Worm (Caenorhabditis elegans) whole organism, late embryonic: ENCODE measurements around the gene try-14.

ENCODE experiments used
- C38D4.7 ChIP-seq: fragments of 200-800 bp; sonication (Bioruptor generic); optimal IDR thresholded peaks from 2 replicates; lab custom pipeline; 2018; ENCODE audit warnings: mild to moderate bottlenecking, missing genetic modification characterization, moderate library complexity, missing compliant biosample characterization
- F13H6.1 ChIP-seq: sonication (generic microtip); optimal IDR thresholded peaks from 2 replicates; lab custom pipeline; 2016; ENCODE audit warnings: missing genetic modification characterization, missing compliant biosample characterization
- K02D7.2 ChIP-seq: sonication (generic microtip); optimal IDR thresholded peaks from 2 replicates; lab custom pipeline; 2017; ENCODE audit warnings: mild to moderate bottlenecking, missing genetic modification characterization, missing compliant biosample characterization
- K09A11.1 ChIP-seq: sonication (generic microtip); optimal IDR thresholded peaks from 2 replicates; lab custom pipeline; 2017; ENCODE audit warnings: antibody characterized with exemption, mild to moderate bottlenecking, missing genetic modification characterization, missing compliant biosample characterization; ENCODE audit not compliant: insufficient read depth
- T23F11.4 ChIP-seq: fragments of 200-800 bp; sonication (Bioruptor generic); optimal IDR thresholded peaks from 2 replicates; lab custom pipeline; 2018; ENCODE audit warnings: mild to moderate bottlenecking, missing genetic modification characterization, missing compliant biosample characterization
- Y22D7AL.16 ChIP-seq: sonication (generic microtip); optimal IDR thresholded peaks from 2 replicates; lab custom pipeline; 2016; ENCODE audit warnings: missing genetic modification characterization, missing compliant biosample characterization
- ahr-1 ChIP-seq: sonication (generic microtip); optimal IDR thresholded peaks from 2 replicates; lab custom pipeline; 2016; ENCODE audit warnings: missing genetic modification characterization, missing compliant biosample characterization
- ceh-14 ChIP-seq: sonication (generic microtip); optimal IDR thresholded peaks from 2 replicates; lab custom pipeline; 2016; ENCODE audit warnings: missing genotype, missing genetic modification characterization, missing compliant biosample characterization
- ceh-18 ChIP-seq: sonication (generic microtip); optimal IDR thresholded peaks from 2 replicates; lab custom pipeline; 2016; ENCODE audit warnings: missing genetic modification characterization, missing compliant biosample characterization
- ceh-2 ChIP-seq: sonication (generic microtip); optimal IDR thresholded peaks from 2 replicates; lab custom pipeline; 2016; ENCODE audit warnings: missing genotype, missing genetic modification characterization, missing compliant biosample characterization
- ceh-30 ChIP-seq: fragments of 150-350 bp; optimal IDR thresholded peaks from 2 replicates; lab custom pipeline; 2014; ENCODE audit warnings: missing biosample characterization, missing genetic modification characterization
- ceh-34 ChIP-seq: sonication (generic microtip); optimal IDR thresholded peaks from 2 replicates; lab custom pipeline; 2016; ENCODE audit warnings: mild to moderate bottlenecking, missing genetic modification characterization, missing compliant biosample characterization
- dmd-4 ChIP-seq: sonication (generic microtip); optimal IDR thresholded peaks from 2 replicates; lab custom pipeline; 2016; ENCODE audit warnings: borderline replicate concordance, missing genetic modification characterization, missing compliant biosample characterization
- elt-4 ChIP-seq: sonication (generic microtip); optimal IDR thresholded peaks from 2 replicates; lab custom pipeline; 2016; ENCODE audit warnings: missing genetic modification characterization, missing compliant biosample characterization
- eyg-1 ChIP-seq: sonication (generic microtip); optimal IDR thresholded peaks from 2 replicates; lab custom pipeline; 2016; ENCODE audit warnings: missing genotype, missing genetic modification characterization, missing compliant biosample characterization
- fkh-10 ChIP-seq: fragments of 150-350 bp; optimal IDR thresholded peaks from 2 replicates; lab custom pipeline; 2014; ENCODE audit warnings: missing biosample characterization, missing genetic modification reagents, missing genetic modification characterization
- gmeb-2 ChIP-seq: sonication (generic microtip); optimal IDR thresholded peaks from 2 replicates; lab custom pipeline; 2016; ENCODE audit warnings: missing genetic modification characterization, inconsistent platforms, missing compliant biosample characterization
- hlh-15 ChIP-seq: sonication (generic microtip); optimal IDR thresholded peaks from 2 replicates; lab custom pipeline; 2016; ENCODE audit warnings: missing genetic modification characterization, missing compliant biosample characterization
- hlh-30 ChIP-seq: sonication (generic microtip); optimal IDR thresholded peaks from 2 replicates; lab custom pipeline; 2017; ENCODE audit warnings: antibody characterized with exemption, missing genetic modification characterization, missing compliant biosample characterization; ENCODE audit not compliant: insufficient read depth
- lin-11 ChIP-seq: fragments of 200-800 bp; sonication (Bioruptor generic); optimal IDR thresholded peaks from 2 replicates; lab custom pipeline; 2018; ENCODE audit warnings: mild to moderate bottlenecking, missing genetic modification characterization, missing compliant biosample characterization
- madf-2 ChIP-seq: sonication (generic microtip); optimal IDR thresholded peaks from 2 replicates; lab custom pipeline; 2017; ENCODE audit warnings: missing genetic modification characterization, missing compliant biosample characterization
- nfya-1 ChIP-seq: sonication (generic microtip); optimal IDR thresholded peaks from 2 replicates; lab custom pipeline; 2017; ENCODE audit warnings: missing genetic modification characterization, mild to moderate bottlenecking, missing compliant biosample characterization, antibody characterized with exemption, moderate library complexity
- odd-2 ChIP-seq: sonication (generic microtip); optimal IDR thresholded peaks from 2 replicates; lab custom pipeline; 2017; ENCODE audit warnings: antibody characterized with exemption, mild to moderate bottlenecking, missing genetic modification characterization, missing compliant biosample characterization
- pha-4 ChIP-seq: fragments of 150-350 bp; optimal IDR thresholded peaks from 2 replicates; lab custom pipeline; 2018; ENCODE audit warnings: missing biosample characterization, missing genetic modification reagents, missing genetic modification characterization
- pros-1 ChIP-seq: fragments of 150-350 bp; optimal IDR thresholded peaks from 2 replicates; lab custom pipeline; 2014; ENCODE audit warnings: missing biosample characterization, missing genetic modification reagents, missing genetic modification characterization
- ref-2 ChIP-seq: sonication (generic microtip); optimal IDR thresholded peaks from 2 replicates; lab custom pipeline; 2016; ENCODE audit warnings: missing genetic modification characterization, missing compliant biosample characterization
- rnt-1 ChIP-seq: sonication (generic microtip); optimal IDR thresholded peaks from 2 replicates; lab custom pipeline; 2016; ENCODE audit warnings: missing genetic modification characterization, missing compliant biosample characterization
- tbx-2 ChIP-seq: sonication (generic microtip); optimal IDR thresholded peaks from 2 replicates; lab custom pipeline; 2016; ENCODE audit warnings: missing genetic modification characterization, missing compliant biosample characterization
- unc-55 ChIP-seq: sonication (generic microtip); optimal IDR thresholded peaks from 2 replicates; lab custom pipeline; 2017; ENCODE audit warnings: missing biosample characterization, missing genetic modification reagents, missing genetic modification characterization
- unc-86 ChIP-seq: sonication (generic microtip); optimal IDR thresholded peaks from 2 replicates; lab custom pipeline; 2016; ENCODE audit warnings: missing genetic modification characterization, missing compliant biosample characterization
- zip-5 ChIP-seq: sonication (generic microtip); optimal IDR thresholded peaks from 2 replicates; lab custom pipeline; 2016; ENCODE audit warnings: missing genetic modification characterization, missing compliant biosample characterization

Gene try-14

ce11 chrX:7525271-7525670 lies 29.9 kb upstream of the try-14 start, which contains the start of gene F46C8.3:
Gene F46C8.3, plus strand, starts transcription at chrX:7525571.
- no peak for TF ChIP-seq ceh-2 (tag; lab: Kevin White, UChicago)
- TF ChIP-seq dmd-4 (tag; lab: Kevin White, UChicago): no peak
- no peak for TF ChIP-seq pha-4

ce11 chrX:7523799-7524198 lies 28.4 kb upstream of the try-14 start:
- TF ChIP-seq hlh-30: no peak
- TF ChIP-seq ceh-18 (tag; lab: Kevin White, UChicago): peak; percentile 80
- TF ChIP-seq rnt-1: peak; percentile 68
- no peak for TF ChIP-seq zip-5
- peak; percentile 22 for TF ChIP-seq unc-55 (GFP tag; lab: Kevin White, UChicago)
- peak; percentile 4 for TF ChIP-seq tbx-2 (tag; lab: Kevin White, UChicago)
- peak; percentile 34 for TF ChIP-seq ceh-34 (tag; lab: Kevin White, UChicago)
- TF ChIP-seq nfya-1 (tag; lab: Kevin White, UChicago): peak; percentile 8
- no peak for TF ChIP-seq madf-2

DNA sequence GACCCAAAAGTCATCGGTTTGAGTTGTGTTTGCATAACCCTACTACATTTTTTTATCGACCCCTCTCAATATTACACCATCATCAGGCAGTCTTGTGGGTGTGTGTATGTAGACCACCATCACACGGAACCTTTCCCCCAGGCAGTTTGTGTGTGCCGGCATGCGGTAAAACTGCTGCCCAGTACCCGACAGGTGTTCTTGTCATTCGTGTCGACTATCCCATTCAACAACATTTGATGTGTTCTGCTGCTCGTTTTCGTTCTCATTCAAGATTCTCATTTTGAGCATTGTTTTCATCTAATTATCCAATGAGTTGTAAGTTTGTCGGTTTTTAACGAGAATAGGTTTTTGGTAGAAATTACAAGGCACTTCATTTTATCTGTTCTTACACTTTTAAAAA lies 27.2 kb upstream of the try-14 start:
- peak; percentile 9 for TF ChIP-seq unc-55 (GFP tag; lab: Kevin White, UChicago)
- TF ChIP-seq tbx-2 (tag; lab: Kevin White, UChicago): peak; percentile 4
- no peak for TF ChIP-seq ceh-14

DNA sequence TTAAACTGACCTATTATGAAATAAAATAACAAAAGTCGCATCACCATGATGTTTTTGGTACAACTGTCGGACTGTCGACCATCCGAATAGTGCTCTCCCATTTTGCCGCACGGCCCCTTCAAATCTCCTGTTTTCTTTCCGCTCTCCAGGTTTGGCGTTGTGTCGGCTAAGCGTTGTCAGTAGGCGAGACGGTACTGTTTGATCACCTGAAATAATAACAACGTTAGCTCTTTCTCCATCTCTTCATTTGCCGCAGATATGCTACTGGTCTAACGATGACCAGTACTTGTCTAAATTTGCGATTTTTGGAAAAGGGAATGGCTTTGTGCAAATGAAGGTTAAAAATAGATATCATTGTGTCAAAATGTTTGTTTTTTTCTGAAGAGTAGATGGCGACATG lies 24.2 kb upstream of the try-14 start, which contains the start of gene chts-1:
Gene chts-1 (minus strand): TSS at position 101 of the 400 bp plus-strand sequence.
- TF ChIP-seq eyg-1 (tag; lab: Kevin White, UChicago): no peak
- TF ChIP-seq ahr-1 (tag; lab: Kevin White, UChicago): no peak
- no peak for TF ChIP-seq gmeb-2 (tag; lab: Kevin White, UChicago)
- no peak for TF ChIP-seq ceh-30
- TF ChIP-seq, all 69 proteins: peak for 0

DNA sequence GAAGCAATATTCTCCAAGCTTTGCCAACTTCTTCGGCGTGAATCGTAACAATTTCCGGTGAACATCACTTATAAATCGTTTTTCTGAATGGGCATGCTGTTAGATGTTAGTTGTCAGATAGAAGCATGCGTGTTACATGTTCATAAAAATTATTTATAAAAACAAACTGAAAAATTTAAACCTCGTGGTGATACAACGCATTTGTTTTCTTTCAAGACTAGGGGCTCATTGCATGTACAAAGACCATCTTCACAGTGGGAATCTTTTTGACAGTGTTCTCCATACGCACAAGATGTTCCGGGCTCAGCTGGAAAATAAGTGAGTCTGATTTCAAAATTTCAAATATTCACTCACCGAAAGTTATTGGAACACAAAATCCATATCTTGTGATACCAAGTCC lies 17.3 kb upstream of the try-14 start:
- TF ChIP-seq unc-55 (GFP tag; lab: Kevin White, UChicago): no peak
- no peak for TF ChIP-seq K09A11.1 (tag; lab: Kevin White, UChicago)
- no peak for TF ChIP-seq eyg-1 (tag; lab: Kevin White, UChicago)
- TF ChIP-seq unc-86 (tag; lab: Kevin White, UChicago): no peak

ce11 chrX:7507141-7507540 lies 11.8 kb upstream of the try-14 start:
- TF ChIP-seq madf-2 (no peak), pros-1 (no peak), K02D7.2 (tag; lab: Kevin White, UChicago) (no peak), unc-86 (tag; lab: Kevin White, UChicago) (no peak), dmd-4 (tag; lab: Kevin White, UChicago) (no peak), K09A11.1 (tag; lab: Kevin White, UChicago) (no peak), Y22D7AL.16 (tag; lab: Kevin White, UChicago) (no peak), unc-55 (GFP tag; lab: Kevin White, UChicago) (no peak)

DNA sequence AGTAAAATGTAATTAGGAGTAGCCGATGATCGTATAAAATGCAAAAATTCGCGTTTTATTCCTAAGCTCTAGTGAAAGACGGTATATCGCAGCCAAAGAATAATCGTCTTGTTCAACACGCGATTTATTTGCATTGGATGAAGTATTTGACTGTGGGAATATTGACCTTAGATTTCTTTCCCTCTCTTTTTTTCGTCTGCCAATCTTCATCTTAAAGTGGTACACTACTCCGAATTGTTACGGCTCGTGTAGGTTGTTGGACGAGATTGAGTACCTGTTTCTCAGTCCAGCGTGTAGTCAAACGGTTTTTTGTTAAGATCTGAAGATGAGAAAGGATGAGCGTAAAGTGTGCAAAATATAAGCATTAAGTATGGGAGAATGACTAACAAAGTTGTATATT lies 11.1 kb upstream of the try-14 start, which contains the start of gene lgc-11:
Gene lgc-11 (minus strand): TSS at position 101 of the 400 bp plus-strand sequence.
- TF ChIP-seq ref-2: no peak
- no peak for TF ChIP-seq ceh-14
- TF ChIP-seq lin-11: no peak
- TF ChIP-seq ahr-1 (tag; lab: Kevin White, UChicago): no peak
- no peak for TF ChIP-seq madf-2
- TF ChIP-seq nfya-1 (tag; lab: Kevin White, UChicago): no peak

- TF ChIP-seq F13H6.1 (tag; lab: Kevin White, UChicago): no peak
- TF ChIP-seq C38D4.7 (GFP tag; lab: Kevin White, UChicago): no peak
- no peak for TF ChIP-seq hlh-15 (tag; lab: Kevin White, UChicago)
- no peak for TF ChIP-seq ceh-34 (tag; lab: Kevin White, UChicago)
- TF ChIP-seq unc-86 (tag; lab: Kevin White, UChicago): no peak
- no peak for TF ChIP-seq elt-4 (tag; lab: Kevin White, UChicago)
- TF ChIP-seq fkh-10 (GFP tag; lab: Kevin White, UChicago): no peak
- no peak for TF ChIP-seq T23F11.4 (GFP tag; lab: Kevin White, UChicago)
- no peak for TF ChIP-seq odd-2
Measured at ce11 chrX:7502807-7503206, 7.4 kb upstream of the try-14 start, which contains the start of gene F48E3.6. Gene F48E3.6, minus strand, starts transcription at chrX:7502907.
